Worm (Caenorhabditis elegans): ENCODE measurements around the gene K04C2.7.

The K04C2.7 gene

DNA sequence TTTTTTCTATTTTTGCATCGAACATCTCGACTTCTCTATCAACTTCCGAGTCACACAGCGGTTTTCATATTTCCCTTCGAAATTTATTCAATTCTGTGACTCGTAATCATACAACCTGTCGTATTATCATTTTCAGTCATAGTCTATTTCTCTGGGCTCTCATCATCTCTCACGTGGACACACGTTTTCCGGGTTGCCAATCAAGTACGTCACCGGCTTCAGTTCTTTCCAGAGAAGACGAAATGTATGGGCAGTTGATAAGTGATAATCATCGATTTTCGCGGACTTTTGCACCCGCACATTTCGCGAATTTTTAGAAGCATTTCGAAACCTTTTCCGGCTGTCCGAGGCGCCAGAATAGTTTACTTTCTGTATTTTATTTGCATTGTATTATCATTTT lies 30.6 kb upstream of the K04C2.7 start, which contains the start of gene srv-1 (continued):
- no peak for TF ChIP-seq ceh-28 (tag; optimal IDR thresholded peaks at IDR 0.05)
- TF ChIP-seq unc-62 (GFP tag; optimal IDR thresholded peaks at IDR 0.05 in 1 of 2), result peak in 1 of 2 experiments; percentile 31
- no peak for TF ChIP-seq unc-62 (tag; optimal IDR thresholded peaks at IDR 0.05)
- TF ChIP-seq madf-5 (GFP tag; IDR thresholded peaks at IDR 0.05), result no peak
- TF ChIP-seq Y48G9A.11 (GFP tag; IDR thresholded peaks at IDR 0.05), result no peak
- no peak for TF ChIP-seq gei-8 (GFP tag; optimal IDR thresholded peaks at IDR 0.05)
- peak; percentile 93 for TF ChIP-seq nhr-48 (tag; optimal IDR thresholded peaks at IDR 0.05)
- TF ChIP-seq egl-27 (tag; optimal IDR thresholded peaks at IDR 0.05), result no peak
- no peak for TF ChIP-seq egl-43 (GFP tag; IDR thresholded peaks at IDR 0.05)
- TF ChIP-seq mxl-3 (GFP tag; optimal IDR thresholded peaks at IDR 0.05), result peak; percentile 24
- TF ChIP-seq spr-3 (GFP tag; optimal IDR thresholded peaks at IDR 0.05), result no peak
- no peak for TF ChIP-seq dmd-8 (GFP tag; IDR thresholded peaks at IDR 0.05)
- peak; percentile 41 for TF ChIP-seq hlh-30 (tag; optimal IDR thresholded peaks at IDR 0.05; ENCODE audit: insufficient read depth)
- no peak for TF ChIP-seq F44E2.7 (GFP tag; IDR thresholded peaks at IDR 0.05)
- TF ChIP-seq D1046.2 (GFP tag; IDR thresholded peaks at IDR 0.05), result no peak
- TF ChIP-seq lin-39 (tag; optimal IDR thresholded peaks at IDR 0.05), result no peak
- no peak for TF ChIP-seq aha-1 (tag)
- TF ChIP-seq T20F7.1 (GFP tag; optimal IDR thresholded peaks at IDR 0.05), result no peak
- no peak for TF ChIP-seq skn-1 (tag; optimal IDR thresholded peaks at IDR 0.05)
- no peak for TF ChIP-seq nhr-42 (GFP tag; IDR thresholded peaks at IDR 0.05)
- TF ChIP-seq nhr-102 (tag; optimal IDR thresholded peaks at IDR 0.05), result peak; percentile 65
- TF ChIP-seq snpc-1.2 (GFP tag; IDR thresholded peaks at IDR 0.05), result no peak
- TF ChIP-seq daf-16 (GFP tag; optimal IDR thresholded peaks at IDR 0.05), result peak in 1 of 2 experiments; percentile 30
- peak; percentile 64 for TF ChIP-seq daf-16 (tag; optimal IDR thresholded peaks at IDR 0.05)
- no peak for TF ChIP-seq ceh-62 (tag; optimal IDR thresholded peaks at IDR 0.05)

DNA sequence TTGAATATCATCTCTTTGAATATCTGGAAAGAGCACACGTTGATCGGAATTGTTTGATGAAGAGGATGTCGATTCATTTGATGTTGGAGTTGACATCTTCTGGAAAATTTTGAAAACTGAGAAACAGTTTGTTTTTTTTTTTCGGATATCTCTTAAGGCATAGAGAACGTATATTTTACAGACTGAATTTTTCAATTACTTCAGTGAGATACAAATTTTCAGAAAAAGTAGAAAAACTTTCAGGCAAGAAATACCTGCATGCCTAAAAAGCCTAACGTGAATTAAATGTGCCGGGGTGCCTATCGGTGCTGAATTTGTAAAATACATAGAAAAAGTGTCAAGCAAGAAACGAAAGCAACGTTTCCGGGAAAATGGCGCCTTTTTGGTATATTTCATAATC lies 24.2 kb upstream of the K04C2.7 start, which contains the start of gene zak-1:
TSS of gene zak-1 (minus strand) at position 101 of the 400 bp plus-strand sequence.
- no peak for TF ChIP-seq lin-29 (GFP tag; IDR thresholded peaks at IDR 0.05)
- TF ChIP-seq aha-1 (tag), result peak; percentile 67

DNA sequence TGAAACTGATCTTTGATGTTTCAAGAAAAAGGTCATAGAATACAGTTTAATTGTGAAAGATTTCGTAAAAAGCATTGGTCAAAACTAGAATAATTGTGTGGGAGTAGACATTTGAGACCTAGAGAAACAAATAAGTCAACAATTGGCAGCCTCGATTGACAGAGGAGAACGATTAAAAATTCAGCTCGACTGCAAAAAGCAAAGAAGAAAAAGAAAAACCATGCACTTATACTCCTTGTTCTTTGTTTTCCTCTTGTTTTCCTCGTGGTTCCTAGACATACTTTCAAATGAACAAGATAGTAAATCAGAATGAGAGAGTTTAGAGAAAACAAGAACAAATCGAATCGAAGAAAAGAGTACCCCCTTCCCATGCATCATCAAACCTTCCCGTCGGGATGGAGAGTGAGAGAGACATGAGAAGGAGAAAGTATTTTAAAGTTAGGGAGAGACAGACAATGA lies 23.5 kb upstream of the K04C2.7 start:
- no peak for TF ChIP-seq D1046.2 (GFP tag; IDR thresholded peaks at IDR 0.05)
- peak; percentile 71 for TF ChIP-seq nhr-28 (tag; optimal IDR thresholded peaks at IDR 0.05)
- peak; percentile 28 for TF ChIP-seq mes-2 (tag; optimal IDR thresholded peaks at IDR 0.05; ENCODE audit: poor library complexity, severe bottlenecking)
- peak; percentile 69 for TF ChIP-seq nhr-10 (tag; optimal IDR thresholded peaks at IDR 0.05)
- peak in 1 of 2 experiments; percentile 7 for TF ChIP-seq hif-1 (tag; optimal IDR thresholded peaks at IDR 0.05)
- no peak for TF ChIP-seq F26F4.8 (GFP tag; conservative IDR thresholded peaks at IDR 0.05)
- TF ChIP-seq zip-2 (tag; optimal IDR thresholded peaks at IDR 0.05), result peak; percentile 82
- peak; percentile 74 for TF ChIP-seq aha-1 (tag)
- peak; percentile 16 for TF ChIP-seq dpl-1 (GFP tag; optimal IDR thresholded peaks at IDR 0.05)
- peak; percentile 63 for TF ChIP-seq mep-1 (tag; optimal IDR thresholded peaks at IDR 0.05)
- no peak for TF ChIP-seq Y105C5A.15 (GFP tag; IDR thresholded peaks at IDR 0.05)
- peak; percentile 77 for TF ChIP-seq dve-1 (tag; optimal IDR thresholded peaks at IDR 0.05; ENCODE audit: insufficient read depth)
- TF ChIP-seq pqm-1 (tag; optimal IDR thresholded peaks at IDR 0.05), result peak; percentile 65
- TF ChIP-seq nhr-11 (tag; optimal IDR thresholded peaks at IDR 0.05), result peak; percentile 43
- TF ChIP-seq gei-8 (GFP tag; optimal IDR thresholded peaks at IDR 0.05), result no peak
- no peak for TF ChIP-seq nhr-25 (tag; optimal IDR thresholded peaks at IDR 0.05; ENCODE audit: borderline replicate concordance, insufficient read depth)
- TF ChIP-seq jun-1 (tag; optimal IDR thresholded peaks at IDR 0.05), result peak; percentile 43
- TF ChIP-seq hlh-30 (tag; optimal IDR thresholded peaks at IDR 0.05; ENCODE audit: insufficient read depth), result peak; percentile 74
- TF ChIP-seq pha-4 (GFP tag; IDR thresholded peaks at IDR 0.05), result no peak
- TF ChIP-seq pha-4 (tag; optimal IDR thresholded peaks at IDR 0.05), result peak; percentile 80
- no peak for TF ChIP-seq dmd-8 (GFP tag; IDR thresholded peaks at IDR 0.05)
- peak in 1 of 2 experiments; percentile 89 for TF ChIP-seq unc-62 (GFP tag; optimal IDR thresholded peaks at IDR 0.05 in 1 of 2)
- no peak for TF ChIP-seq unc-62 (tag; optimal IDR thresholded peaks at IDR 0.05)
- no peak for TF ChIP-seq madf-9 (GFP tag; conservative IDR thresholded peaks at IDR 0.05)
- TF ChIP-seq nhr-42 (GFP tag; IDR thresholded peaks at IDR 0.05), result no peak
- TF ChIP-seq lin-38 (GFP tag; IDR thresholded peaks at IDR 0.05), result peak; percentile 23; the same call in 1 of the 2 replicates
- 0 out of 2 replicates have a peak, but pooled peaks have one; percentile 15 for TF ChIP-seq tra-1 (GFP tag; IDR thresholded peaks at IDR 0.05)
- peak; percentile 19 for TF ChIP-seq duxl-1 (tag; optimal IDR thresholded peaks at IDR 0.05; ENCODE audit: poor library complexity)
- peak in 1 of 2 experiments; percentile 44 for TF ChIP-seq daf-16 (GFP tag; optimal IDR thresholded peaks at IDR 0.05)
- TF ChIP-seq daf-16 (tag; optimal IDR thresholded peaks at IDR 0.05), result peak; percentile 86
- TF ChIP-seq mdl-1 (tag; optimal IDR thresholded peaks at IDR 0.05), result peak; percentile 65 to 86
